Fruit fly (Drosophila melanogaster): Measurements from ENCODE around the gene kirre.

Gene kirre

dm6 chrX:2963171-2963570 lies 223.0 kb downstream of the kirre start:
- TF ChIP-seq Gug (GFP tag; IDR thresholded peaks at IDR 0.05) (no peak), pdm3 (GFP tag; optimal IDR thresholded peaks at IDR 0.05) (no peak), Smox (GFP tag; optimal IDR thresholded peaks at IDR 0.05) (no peak), CG6792 (GFP tag; optimal IDR thresholded peaks at IDR 0.05) (no peak), CG11762 (GFP tag; optimal IDR thresholded peaks at IDR 0.05; ENCODE audit: insufficient read depth) (no peak), CG3032 (tag; optimal IDR thresholded peaks at IDR 0.05) (no peak), Met (GFP tag; optimal IDR thresholded peaks at IDR 0.05) (no peak), Blimp-1 (GFP tag; optimal IDR thresholded peaks at IDR 0.05) (no peak), Sox102F (GFP tag; optimal IDR thresholded peaks at IDR 0.05) (no peak), Hr39 (GFP tag; optimal IDR thresholded peaks at IDR 0.05) (no peak), CG7368 (GFP tag; optimal IDR thresholded peaks at IDR 0.05) (no peak), vri (GFP tag; optimal IDR thresholded peaks at IDR 0.05) (no peak), CG16779 (tag; optimal IDR thresholded peaks at IDR 0.05) (no peak), CG8119 (GFP tag; IDR thresholded peaks at IDR 0.05) (no peak), net (GFP tag; optimal IDR thresholded peaks at IDR 0.05) (no peak), CG6854 (GFP tag; optimal IDR thresholded peaks at IDR 0.05) (no peak), CG8319 (GFP tag; optimal IDR thresholded peaks at IDR 0.05) (no peak), OdsH (GFP tag; optimal IDR thresholded peaks at IDR 0.05) (no peak), eg (GFP tag; IDR thresholded peaks at IDR 0.05) (no peak), CG1621 (tag; optimal IDR thresholded peaks at IDR 0.05) (no peak)

dm6 chrX:2963790-2964335 lies 223.7 kb downstream of the kirre start:
- TF ChIP-seq CG8632 (GFP tag; optimal IDR thresholded peaks at IDR 0.05): no peak
- TF ChIP-seq CG6808 (GFP tag; optimal IDR thresholded peaks at IDR 0.05): no peak
- TF ChIP-seq dac (GFP tag; optimal IDR thresholded peaks at IDR 0.05): no peak
- no peak for TF ChIP-seq CG34406 (GFP tag; optimal IDR thresholded peaks at IDR 0.05)
- no peak for TF ChIP-seq CG1621 (tag; optimal IDR thresholded peaks at IDR 0.05)
- TF ChIP-seq Hr4 (GFP tag; optimal IDR thresholded peaks at IDR 0.05): no peak
- no peak for TF ChIP-seq CG10669 (GFP tag; optimal IDR thresholded peaks at IDR 0.05)
- TF ChIP-seq topi (GFP tag; optimal IDR thresholded peaks at IDR 0.05): no peak
- TF ChIP-seq spab (GFP tag; optimal IDR thresholded peaks at IDR 0.05): no peak
- TF ChIP-seq pdm3 (GFP tag; optimal IDR thresholded peaks at IDR 0.05): no peak
- TF ChIP-seq CG6854 (GFP tag; optimal IDR thresholded peaks at IDR 0.05): no peak
- no peak for TF ChIP-seq CG8319 (GFP tag; optimal IDR thresholded peaks at IDR 0.05)

- TF ChIP-seq Sox102F (GFP tag; optimal IDR thresholded peaks at IDR 0.05) (peak; percentile 7), Ets96B (tag; optimal IDR thresholded peaks at IDR 0.05) (no peak), CG34406 (GFP tag; optimal IDR thresholded peaks at IDR 0.05) (no peak), svp (GFP tag) (peak; percentile 4), Eip78C (GFP tag) (peak; percentile 8), Eip75B (GFP tag; optimal IDR thresholded peaks at IDR 0.05) (no peak), Met (GFP tag; optimal IDR thresholded peaks at IDR 0.05) (peak; percentile 24), CG6854 (GFP tag; optimal IDR thresholded peaks at IDR 0.05) (peak; percentile 24), CG10669 (GFP tag; optimal IDR thresholded peaks at IDR 0.05) (no peak)
Observed at dm6 chrX:2964678-2965231, 224.6 kb downstream of the kirre start.

dm6 chrX:2969039-2969438 lies 228.9 kb downstream of the kirre start:
- TF ChIP-seq Sox14 (GFP tag; optimal IDR thresholded peaks at IDR 0.05) (no peak), CG6792 (GFP tag; optimal IDR thresholded peaks at IDR 0.05) (no peak), Met (GFP tag; optimal IDR thresholded peaks at IDR 0.05) (no peak), CG32006 (GFP tag; optimal IDR thresholded peaks at IDR 0.05) (no peak), dac (GFP tag; optimal IDR thresholded peaks at IDR 0.05) (no peak), CG8632 (GFP tag; optimal IDR thresholded peaks at IDR 0.05) (no peak), Smox (GFP tag; optimal IDR thresholded peaks at IDR 0.05) (no peak), CG31627 (GFP tag; optimal IDR thresholded peaks at IDR 0.05) (no peak), cyc (GFP tag; optimal IDR thresholded peaks at IDR 0.05) (no peak), CG6276 (GFP tag; optimal IDR thresholded peaks at IDR 0.05) (no peak), achi (GFP tag; optimal IDR thresholded peaks at IDR 0.05) (no peak)

Measured in whole organism, prepupa.